Worm (Caenorhabditis elegans): Measurements from ENCODE around the gene F27B3.8.

F27B3.8 gene

ce11 chrIII:6551187-6552058 is 28.1 kb upstream of the F27B3.8 start, which contains the start of gene C09E7.7:
C09E7.7 (minus strand) TSS chrIII:6551243.
- TF ChIP-seq nhr-19 (GFP tag; conservative IDR thresholded peaks at IDR 0.05) (peak; percentile 70), tbx-2 (tag; optimal IDR thresholded peaks at IDR 0.05) (peak; percentile 67), rnt-1 (tag; optimal IDR thresholded peaks at IDR 0.05) (peak; percentile 79), nhr-71 (tag; optimal IDR thresholded peaks at IDR 0.05) (peak; percentile 77), swsn-7 (tag; optimal IDR thresholded peaks at IDR 0.05) (peak; percentile 39), C16A3.4 (tag; optimal IDR thresholded peaks at IDR 0.05) (peak; percentile 39), irx-1 (tag; optimal IDR thresholded peaks at IDR 0.05) (peak; percentile 27), grh-1 (GFP tag; IDR thresholded peaks at IDR 0.05) (peak; percentile 17; the same call in 1 of the 2 replicates), sox-4 (tag; optimal IDR thresholded peaks at IDR 0.05) (peak; percentile 52), ztf-11 (tag; optimal IDR thresholded peaks at IDR 0.05) (peak in 1 of 2 experiments; percentile 79), lin-15B (tag; optimal IDR thresholded peaks at IDR 0.05) (peak; percentile 15), C04F5.9 (tag; optimal IDR thresholded peaks at IDR 0.05) (peak; percentile 13), pax-3 (tag; optimal IDR thresholded peaks at IDR 0.05) (peak; percentile 71), unc-86 (tag; optimal IDR thresholded peaks at IDR 0.05) (peak; percentile 76), lin-35 (GFP tag; optimal IDR thresholded peaks at IDR 0.05) (peak; percentile 42 to 43), lir-3 (tag; optimal IDR thresholded peaks at IDR 0.05; ENCODE audit: poor library complexity) (peak; percentile 67), snpc-4 (tag; optimal IDR thresholded peaks at IDR 0.05) (peak; percentile 2), nhr-90 (tag; optimal IDR thresholded peaks at IDR 0.05; ENCODE audit: poor library complexity) (peak; percentile 76), lsy-2 (tag; optimal IDR thresholded peaks at IDR 0.05) (peak; percentile 61 to 63), mab-9 (GFP tag; IDR thresholded peaks at IDR 0.05) (peak; percentile 64), egl-13 (tag; optimal IDR thresholded peaks at IDR 0.05) (peak; percentile 76), fos-1 (tag; optimal IDR thresholded peaks at IDR 0.05) (peak; percentile 3), jun-1 (tag; optimal IDR thresholded peaks at IDR 0.05) (peak; percentile 33), isw-1 (GFP tag; IDR thresholded peaks at IDR 0.05) (peak; percentile 47), fkh-10 (GFP tag; optimal IDR thresholded peaks at IDR 0.05) (peak; percentile 33), dpl-1 (GFP tag; optimal IDR thresholded peaks at IDR 0.05) (peak; percentile 34 to 52 (median 37)), unc-130 (tag; optimal IDR thresholded peaks at IDR 0.05) (peak; percentile 3), unc-98 (GFP tag; IDR thresholded peaks at IDR 0.05) (peak; percentile 62), fkh-8 (tag; optimal IDR thresholded peaks at IDR 0.05) (peak; percentile 67), blmp-1 (tag; optimal IDR thresholded peaks at IDR 0.05) (peak; percentile 33), xbp-1 (tag; optimal IDR thresholded peaks at IDR 0.05) (peak; percentile 45), ceh-8 (GFP tag; optimal IDR thresholded peaks at IDR 0.05) (peak; percentile 24), nhr-47 (tag; optimal IDR thresholded peaks at IDR 0.05) (peak; percentile 82), efl-1 (optimal IDR thresholded peaks at IDR 0.05) (peak; percentile 23 to 68), efl-1 (GFP tag; optimal IDR thresholded peaks at IDR 0.05 in 1 of 2) (peak; percentile 49 to 96), lin-14 (GFP tag; optimal IDR thresholded peaks at IDR 0.05) (peak; percentile 93), mdl-1 (tag; optimal IDR thresholded peaks at IDR 0.05) (peak in 1 of 2 experiments; percentile 6), mep-1 (tag; optimal IDR thresholded peaks at IDR 0.05) (peak; percentile 61), ceh-63 (GFP tag; optimal IDR thresholded peaks at IDR 0.05) (peak; percentile 70), ceh-82 (tag; optimal IDR thresholded peaks at IDR 0.05) (peak in 1 of 3 experiments; percentile 43), snu-23 (GFP tag; optimal IDR thresholded peaks at IDR 0.05) (peak; percentile 51), ceh-88 (GFP tag; IDR thresholded peaks at IDR 0.05) (peak; percentile 64), nhr-85 (tag) (peak; percentile 77), dsc-1 (tag; optimal IDR thresholded peaks at IDR 0.05) (peak; percentile 25), lin-13 (GFP tag; optimal IDR thresholded peaks at IDR 0.05) (peak; percentile 10), nhr-20 (tag; optimal IDR thresholded peaks at IDR 0.05) (peak; percentile 42), skn-1 (tag; optimal IDR thresholded peaks at IDR 0.05) (peak; percentile 46)
